Fruit fly (Drosophila melanogaster): ENCODE measurements around the gene CG18809.
A peak's percentile ranks its signal among the peaks of the same experiment; 100 is the strongest.

CG18809 gene

dm6 chrX:19694792-19695558, 49.2 kb downstream of the CG18809 start, which contains the start of gene CG14229 (continued):
- TF ChIP-seq br (optimal IDR thresholded peaks at IDR 0.05) = no peak
- TF ChIP-seq tx (GFP tag; optimal IDR thresholded peaks at IDR 0.05) = no peak
- TF ChIP-seq vvl (GFP tag; IDR thresholded peaks at IDR 0.05) = peak; percentile 23; the same call in 1 of the 2 replicates
- no peak for TF ChIP-seq Optix (GFP tag; IDR thresholded peaks at IDR 0.05)
- no peak for TF ChIP-seq CG42726 (GFP tag; IDR thresholded peaks at IDR 0.05; ENCODE audit: partially characterized antibody)
- 0 out of 2 replicates have a peak, but pooled peaks have one; percentile 40 for TF ChIP-seq stc (GFP tag; IDR thresholded peaks at IDR 0.05)
- no peak for TF ChIP-seq sqz (GFP tag; optimal IDR thresholded peaks at IDR 0.05)
- no peak for TF ChIP-seq CG9817 (tag; optimal IDR thresholded peaks at IDR 0.05)
- no peak for TF ChIP-seq scrt (GFP tag; optimal IDR thresholded peaks at IDR 0.05)
- TF ChIP-seq CG2678 (tag; optimal IDR thresholded peaks at IDR 0.05) = peak; percentile 7
- TF ChIP-seq zfh1 (GFP tag; IDR thresholded peaks at IDR 0.05) = peak; percentile 15; the same call in 1 of the 3 replicates
- no peak for TF ChIP-seq salm (tag; optimal IDR thresholded peaks at IDR 0.05)
- TF ChIP-seq CG32767 (GFP tag; IDR thresholded peaks at IDR 0.05) = no peak
- no peak for TF ChIP-seq CG4282 (GFP tag; optimal IDR thresholded peaks at IDR 0.05)
- TF ChIP-seq CG3065 (GFP tag; optimal IDR thresholded peaks at IDR 0.05) = no peak
- TF ChIP-seq bsh (GFP tag; optimal IDR thresholded peaks at IDR 0.05) = peak in 1 of 2 experiments; percentile 11
- 0 out of 2 replicates have a peak, but pooled peaks have one; percentile 24 for TF ChIP-seq Awh (GFP tag; IDR thresholded peaks at IDR 0.05)
- no peak for TF ChIP-seq CG1647 (GFP tag; optimal IDR thresholded peaks at IDR 0.05)
- no peak for TF ChIP-seq CG2199 (GFP tag; IDR thresholded peaks at IDR 0.05)
- peak; percentile 54 for TF ChIP-seq BEAF-32 (GFP tag; optimal IDR thresholded peaks at IDR 0.05)
- no peak for TF ChIP-seq Rx (GFP tag; IDR thresholded peaks at IDR 0.05)
- TF ChIP-seq CG13287 (GFP tag; IDR thresholded peaks at IDR 0.05; ENCODE audit: partially characterized antibody) = peak; percentile 27; the same call in 1 of the 2 replicates
- TF ChIP-seq zen2 (GFP tag; IDR thresholded peaks at IDR 0.05; ENCODE audit: partially characterized antibody) = no peak
- TF ChIP-seq CG7963 (GFP tag; IDR thresholded peaks at IDR 0.05; ENCODE audit: partially characterized antibody) = no peak
- no peak for TF ChIP-seq Hey (tag; optimal IDR thresholded peaks at IDR 0.05)
- TF ChIP-seq Taf1 (GFP tag; IDR thresholded peaks at IDR 0.05) = no peak
- no peak for TF ChIP-seq CG10321 (GFP tag; IDR thresholded peaks at IDR 0.05)
- TF ChIP-seq Asciz (GFP tag; optimal IDR thresholded peaks at IDR 0.05) = no peak
- TF ChIP-seq CG10209 (GFP tag; optimal IDR thresholded peaks at IDR 0.05) = no peak
- peak; percentile 78 for TF ChIP-seq CG3995 (GFP tag; optimal IDR thresholded peaks at IDR 0.05)
- TF ChIP-seq z (GFP tag; IDR thresholded peaks at IDR 0.05) = no peak
- TF ChIP-seq CG16779 (GFP tag; IDR thresholded peaks at IDR 0.05) = no peak
- no peak for TF ChIP-seq NC2α (GFP tag; optimal IDR thresholded peaks at IDR 0.05)
- TF ChIP-seq CG32532 (GFP tag; IDR thresholded peaks at IDR 0.05) = peak; percentile 39; the same call in 1 of the 2 replicates
- TF ChIP-seq CG2120 (GFP tag; optimal IDR thresholded peaks at IDR 0.05) = peak; percentile 30
- peak; percentile 26 for TF ChIP-seq ind (GFP tag; optimal IDR thresholded peaks at IDR 0.05)
- no peak for TF ChIP-seq CG1024 (GFP tag; IDR thresholded peaks at IDR 0.05)
- TF ChIP-seq CG14710 (tag; optimal IDR thresholded peaks at IDR 0.05) = peak; percentile 23
- TF ChIP-seq Sry-δ (GFP tag; optimal IDR thresholded peaks at IDR 0.05) = peak; percentile 3
- no peak for TF ChIP-seq CG3847 (GFP tag; IDR thresholded peaks at IDR 0.05)
- peak; percentile 54 for TF ChIP-seq MBD-R2 (GFP tag; IDR thresholded peaks at IDR 0.05)
- no peak for TF ChIP-seq CG10565 (GFP tag; optimal IDR thresholded peaks at IDR 0.05)
- TF ChIP-seq hth (optimal IDR thresholded peaks at IDR 0.05) = no peak
- no peak for TF ChIP-seq kni (GFP tag; optimal IDR thresholded peaks at IDR 0.05)
- TF ChIP-seq Ptx1 (GFP tag; IDR thresholded peaks at IDR 0.05) = peak; percentile 52
- TF ChIP-seq CG10431 (GFP tag; optimal IDR thresholded peaks at IDR 0.05) = no peak
- no peak for TF ChIP-seq CG13894 (tag; optimal IDR thresholded peaks at IDR 0.05)
- TF ChIP-seq ERR (GFP tag; optimal IDR thresholded peaks at IDR 0.05) = no peak
- no peak for TF ChIP-seq CG17361 (GFP tag; IDR thresholded peaks at IDR 0.05)
- TF ChIP-seq CG17802 (tag; optimal IDR thresholded peaks at IDR 0.05) = no peak

Measured in whole organism, embryonic.